Fruit fly (Drosophila melanogaster) S2 (cell line): ENCODE results near the gene CG42727.

Experiments
- CG8478 ChIP-seq: fragments of >200 bp; optimal IDR thresholded peaks from 2 replicates; lab custom pipeline; 2018
- CTCF ChIP-seq, 2 experiments: fragments of >200 bp; optimal IDR thresholded peaks; 2 replicates each; lab custom pipeline; 2018

- TF ChIP-seq CG8478 (lab: Kevin White, UChicago): no peak
- TF ChIP-seq CTCF (optimal IDR thresholded peaks at IDR 0.05; lab: Kevin White, UChicago): peak; percentile 41 to 48
These were observed 14.9 kb upstream of the CG42727 start, which contains the start of the genes Fkbp39 and Cyfip for dm6 chr3R:15332994-15333393.
